Fruit fly (Drosophila melanogaster) whole organism, embryonic: ENCODE measurements around the gene tbrd-1.
A peak's percentile ranks its signal among the peaks of the same experiment; 100 is the strongest.

ENCODE experiments used
- B-H2 ChIP-seq: fragments of 200-800 bp; sonication (Bioruptor generic); optimal IDR thresholded peaks from 2 replicates; lab custom pipeline; 2018; ENCODE audit warnings: missing biosample characterization, mild to moderate bottlenecking, missing genetic modification characterization
- CG10274 ChIP-seq: fragments of 200-800 bp; sonication (Bioruptor generic); optimal IDR thresholded peaks from 3 replicates; lab custom pipeline; 2017; ENCODE audit warnings: missing biosample characterization, mild to moderate bottlenecking, missing genetic modification characterization
- CG13123 ChIP-seq: fragments of 200-800 bp; sonication (Bioruptor generic); optimal IDR thresholded peaks from 2 replicates; lab custom pipeline; 2016; ENCODE audit warnings: missing biosample characterization, missing genetic modification characterization
- CG13287 ChIP-seq: fragments of 200-800 bp; sonication (Bioruptor generic); IDR thresholded peaks from 2 replicates; pipeline ENCODE4 v1.3.6; 2022; ENCODE audit warnings: missing biosample characterization, missing genetic modification characterization; ENCODE audit not compliant: partially characterized antibody
- CG14050 ChIP-seq: fragments of 200-800 bp; sonication (Bioruptor generic); IDR thresholded peaks from 3 replicates; pipeline ENCODE4 v1.3.6; 2022; ENCODE audit warnings: missing biosample characterization, missing genetic modification characterization
- CG14710 ChIP-seq: fragments of 200-800 bp; sonication (Bioruptor generic); optimal IDR thresholded peaks from 3 replicates; lab custom pipeline; 2019; ENCODE audit warnings: missing biosample characterization, mild to moderate bottlenecking, missing genetic modification characterization, moderate library complexity
- CG14860 ChIP-seq: fragments of 200-800 bp; sonication (Bioruptor generic); IDR thresholded peaks from 3 replicates; pipeline ENCODE4 v1.3.6; 2022; ENCODE audit warnings: missing biosample characterization, missing genetic modification characterization; ENCODE audit not compliant: partially characterized antibody
- CG15696 ChIP-seq: fragments of 200-800 bp; sonication (Bioruptor generic); optimal IDR thresholded peaks from 2 replicates; lab custom pipeline; 2019; ENCODE audit warnings: missing biosample characterization, mild to moderate bottlenecking, missing genetic modification characterization, moderate library complexity
- CG16813 ChIP-seq: fragments of 200-800 bp; sonication (Bioruptor generic); IDR thresholded peaks from 3 replicates; pipeline ENCODE4 v1.3.6; 2022; ENCODE audit warnings: missing biosample characterization, missing genetic modification characterization; ENCODE audit not compliant: partially characterized antibody
- CG17361 ChIP-seq: fragments of 200-800 bp; sonication (Bioruptor generic); IDR thresholded peaks from 3 replicates; pipeline ENCODE4 v1.3.6; 2022; ENCODE audit warnings: missing biosample characterization, missing genetic modification characterization
- CG17912 ChIP-seq: fragments of 200-800 bp; sonication (Bioruptor generic); optimal IDR thresholded peaks from 2 replicates; lab custom pipeline; 2018; ENCODE audit warnings: missing biosample characterization, mild to moderate bottlenecking, missing genetic modification characterization
- CG2116 ChIP-seq: fragments of 200-800 bp; sonication (Bioruptor generic); optimal IDR thresholded peaks from 3 replicates; lab custom pipeline; 2018; ENCODE audit warnings: missing biosample characterization, mild to moderate bottlenecking, missing genetic modification characterization
- CG2889 ChIP-seq: fragments of 200-800 bp; sonication (Bioruptor generic); IDR thresholded peaks from 3 replicates; pipeline ENCODE4 v1.3.6; 2022; ENCODE audit warnings: missing biosample characterization, missing genetic modification characterization
- CG3995 ChIP-seq: fragments of 200-800 bp; sonication (Bioruptor generic); optimal IDR thresholded peaks from 3 replicates; lab custom pipeline; 2016; ENCODE audit warnings: missing biosample characterization, missing genetic modification characterization
- CG4617 ChIP-seq: fragments of 200-800 bp; sonication (Bioruptor generic); optimal IDR thresholded peaks from 3 replicates; lab custom pipeline; 2016; ENCODE audit warnings: missing biosample characterization, missing genetic modification characterization, borderline replicate concordance
- CG6689 ChIP-seq: fragments of 200-800 bp; sonication (Bioruptor generic); IDR thresholded peaks from 2 replicates; pipeline ENCODE4 v1.3.6; 2022; ENCODE audit warnings: missing biosample characterization, missing genetic modification characterization
- CG6813 ChIP-seq: fragments of 200-800 bp; sonication (Bioruptor generic); optimal IDR thresholded peaks from 2 replicates; lab custom pipeline; 2017; ENCODE audit warnings: missing biosample characterization, missing genetic modification characterization, mild to moderate bottlenecking, moderate library complexity, missing genetic modification reagents
- CG8290 ChIP-seq, 3 experiments: fragments of 200-800 bp; sonication (Bioruptor generic); optimal IDR thresholded peaks; 2 replicates each; lab custom pipeline; 2016 to 2019; ENCODE audit warnings: missing biosample characterization in 3 of 3, missing genetic modification characterization in 3 of 3, mild to moderate bottlenecking in 2 of 3, moderate library complexity in 1 of 3
- CG8388 ChIP-seq: fragments of 200-800 bp; sonication (Bioruptor generic); optimal IDR thresholded peaks from 2 replicates; lab custom pipeline; 2019; ENCODE audit warnings: missing biosample characterization, mild to moderate bottlenecking, missing genetic modification characterization, moderate library complexity
- CG8924 ChIP-seq: fragments of 200-800 bp; optimal IDR thresholded peaks from 3 replicates; lab custom pipeline; 2019; ENCODE audit warnings: missing biosample characterization, mild to moderate bottlenecking, missing genetic modification characterization, moderate library complexity
- CG9797 ChIP-seq: fragments of 200-800 bp; sonication (Bioruptor generic); optimal IDR thresholded peaks from 3 replicates; lab custom pipeline; 2018; ENCODE audit warnings: missing biosample characterization, mild to moderate bottlenecking, missing genetic modification characterization
- CG9876 ChIP-seq: fragments of 200-800 bp; sonication (Bioruptor generic); optimal IDR thresholded peaks from 2 replicates; lab custom pipeline; 2016; ENCODE audit warnings: missing biosample characterization, missing genetic modification characterization
- CHES-1-like ChIP-seq: fragments of 200-800 bp; sonication (Bioruptor generic); optimal IDR thresholded peaks from 2 replicates; lab custom pipeline; 2016; ENCODE audit warnings: missing biosample characterization, missing genetic modification characterization
- D19A ChIP-seq: fragments of 200-800 bp; optimal IDR thresholded peaks from 3 replicates; lab custom pipeline; 2019; ENCODE audit warnings: missing biosample characterization, mild to moderate bottlenecking, missing genetic modification characterization, moderate library complexity
- Dip3 ChIP-seq: fragments of 200-800 bp; sonication (Bioruptor generic); optimal IDR thresholded peaks from 3 replicates; lab custom pipeline; 2016; ENCODE audit warnings: missing biosample characterization, missing genetic modification characterization
- HLH54F ChIP-seq: fragments of 200-800 bp; sonication (Bioruptor generic); optimal IDR thresholded peaks from 3 replicates; lab custom pipeline; 2016; ENCODE audit warnings: missing biosample characterization, missing genetic modification characterization
- Hand ChIP-seq: fragments of 200-800 bp; sonication (Bioruptor generic); optimal IDR thresholded peaks from 2 replicates; lab custom pipeline; 2017; ENCODE audit warnings: mild to moderate bottlenecking, missing biosample characterization, missing genetic modification reagents, missing genetic modification characterization
- Hey ChIP-seq: fragments of 200-800 bp; sonication (Bioruptor generic); optimal IDR thresholded peaks from 3 replicates; lab custom pipeline; 2018; ENCODE audit warnings: missing biosample characterization, mild to moderate bottlenecking, missing genetic modification characterization
- Kr ChIP-seq: fragments of 200-800 bp; sonication (Bioruptor generic); optimal IDR thresholded peaks from 2 replicates; lab custom pipeline; 2017; ENCODE audit warnings: missing biosample characterization, mild to moderate bottlenecking, missing genetic modification characterization
- Lim3 ChIP-seq: fragments of 200-800 bp; sonication (Bioruptor generic); IDR thresholded peaks from 2 replicates; pipeline ENCODE4 v1.3.6; 2022; ENCODE audit warnings: missing biosample characterization, missing genetic modification characterization
- Mad ChIP-seq: fragments of 200-800 bp; sonication (Bioruptor generic); optimal IDR thresholded peaks from 2 replicates; lab custom pipeline; 2016; ENCODE audit warnings: missing biosample characterization, missing genetic modification characterization
- Optix ChIP-seq: fragments of 200-800 bp; sonication (Bioruptor generic); IDR thresholded peaks from 3 replicates; pipeline ENCODE4 v1.3.6; 2022; ENCODE audit warnings: missing biosample characterization, missing genetic modification characterization
- PHDP ChIP-seq: fragments of 200-800 bp; sonication (Bioruptor generic); optimal IDR thresholded peaks from 3 replicates; lab custom pipeline; 2018; ENCODE audit warnings: missing biosample characterization, mild to moderate bottlenecking, missing genetic modification characterization, moderate library complexity
- Poxn ChIP-seq: fragments of 200-800 bp; sonication (Bioruptor generic); IDR thresholded peaks from 2 replicates; pipeline ENCODE4 v1.3.6; 2022; ENCODE audit warnings: missing biosample characterization, missing genetic modification characterization
- Trl ChIP-seq, 3 experiments: fragments of >200 bp in 2 of 3; fragments of 200-800 bp in 1 of 3; sonication (Bioruptor generic) in 1 of 3; optimal IDR thresholded peaks; 2 replicates in 1 of 3; 3 replicates in 2 of 3; lab custom pipeline; 2016 to 2017; ENCODE audit warnings: missing biosample characterization in 1 of 3, missing genetic modification characterization in 1 of 3
- YL-1 ChIP-seq: fragments of 200-800 bp; sonication (Bioruptor generic); optimal IDR thresholded peaks from 3 replicates; lab custom pipeline; 2017; ENCODE audit warnings: missing biosample characterization, mild to moderate bottlenecking, missing genetic modification characterization
- ab ChIP-seq: fragments of 200-800 bp; sonication (Bioruptor generic); optimal IDR thresholded peaks from 2 replicates; lab custom pipeline; 2016; ENCODE audit warnings: missing biosample characterization, missing genetic modification characterization
- bbx ChIP-seq: fragments of 200-800 bp; sonication (Bioruptor generic); IDR thresholded peaks from 2 replicates; pipeline ENCODE4 v1.3.6; 2022; ENCODE audit warnings: missing biosample characterization, missing genetic modification characterization; ENCODE audit not compliant: partially characterized antibody
- dati ChIP-seq: fragments of 200-800 bp; sonication (Bioruptor generic); IDR thresholded peaks from 2 replicates; pipeline ENCODE4 v1.3.6; 2022; ENCODE audit warnings: missing biosample characterization, missing genetic modification characterization
- emc ChIP-seq: fragments of 200-800 bp; sonication (Bioruptor generic); optimal IDR thresholded peaks from 2 replicates; lab custom pipeline; 2016; ENCODE audit warnings: missing biosample characterization, missing genetic modification characterization
- gem ChIP-seq: fragments of 200-800 bp; sonication (Bioruptor generic); optimal IDR thresholded peaks from 2 replicates; lab custom pipeline; 2019; ENCODE audit warnings: missing biosample characterization, mild to moderate bottlenecking, missing genetic modification characterization, moderate library complexity
- grau ChIP-seq: fragments of 200-800 bp; optimal IDR thresholded peaks from 3 replicates; lab custom pipeline; 2019; ENCODE audit warnings: missing biosample characterization, mild to moderate bottlenecking, missing genetic modification characterization, moderate library complexity
- ind ChIP-seq: fragments of 200-800 bp; sonication (Bioruptor generic); optimal IDR thresholded peaks from 3 replicates; lab custom pipeline; 2016; ENCODE audit warnings: missing biosample characterization, missing genetic modification characterization
- pita ChIP-seq: fragments of 200-800 bp; sonication (Bioruptor generic); optimal IDR thresholded peaks from 2 replicates; lab custom pipeline; 2017; ENCODE audit warnings: missing biosample characterization, mild to moderate bottlenecking, missing genetic modification characterization
- schlank ChIP-seq: fragments of 200-800 bp; sonication (Bioruptor generic); optimal IDR thresholded peaks from 2 replicates; lab custom pipeline; 2018; ENCODE audit warnings: missing biosample characterization, mild to moderate bottlenecking, missing genetic modification characterization
- stc ChIP-seq: fragments of 200-800 bp; sonication (Bioruptor generic); IDR thresholded peaks from 2 replicates; pipeline ENCODE4 v1.3.6; 2022; ENCODE audit warnings: missing biosample characterization, missing genetic modification characterization
- unc-4 ChIP-seq: fragments of 200-800 bp; sonication (Bioruptor generic); IDR thresholded peaks from 2 replicates; pipeline ENCODE4 v1.3.6; 2022; ENCODE audit warnings: missing biosample characterization, missing genetic modification characterization; ENCODE audit not compliant: partially characterized antibody
- wek ChIP-seq: fragments of 200-800 bp; sonication (Bioruptor generic); optimal IDR thresholded peaks from 3 replicates; lab custom pipeline; 2018; ENCODE audit warnings: missing biosample characterization, mild to moderate bottlenecking, missing genetic modification characterization, moderate library complexity

tbrd-1 gene

DNA sequence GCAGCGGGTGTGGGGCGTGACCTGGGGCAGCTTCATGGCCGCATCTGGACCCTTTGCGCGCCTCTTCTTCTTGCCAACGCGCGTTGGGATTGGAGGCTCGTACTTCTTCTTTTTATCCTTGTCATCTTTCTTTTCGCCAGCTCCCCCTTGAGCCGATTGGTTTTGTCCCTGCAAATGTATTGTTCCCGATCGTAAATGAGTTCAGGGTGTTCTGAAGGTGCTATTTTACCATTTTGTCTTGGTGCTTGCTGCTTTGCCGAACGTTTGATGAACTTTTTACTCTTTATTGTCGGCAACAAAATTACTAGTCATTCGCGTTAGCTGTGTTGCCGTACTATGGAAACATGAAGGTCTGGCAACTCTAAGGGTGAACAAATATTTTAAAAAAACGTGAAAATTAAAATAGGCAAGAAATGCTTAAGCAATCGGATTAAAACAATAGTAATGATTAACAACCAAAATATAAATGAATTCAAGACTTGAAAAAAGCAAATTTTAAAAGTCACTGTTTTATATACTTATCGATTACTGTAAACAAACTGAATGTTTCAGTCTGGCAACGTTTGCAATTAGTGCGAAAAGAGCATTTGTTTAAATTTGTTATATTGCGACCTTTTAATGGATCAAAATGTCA lies 37.9 kb upstream of the tbrd-1 start, which contains the start of the genes Rpt2 and CG13599 (continued):
- no peak for TF ChIP-seq Hand (GFP tag; lab: Kevin White, UChicago)
- no peak for TF ChIP-seq Trl (optimal IDR thresholded peaks at IDR 0.05; lab: Kevin White, UChicago)
- no peak for TF ChIP-seq Trl (GFP tag; optimal IDR thresholded peaks at IDR 0.05; lab: Kevin White, UChicago)
- TF ChIP-seq HLH54F (GFP tag; lab: Kevin White, UChicago), result peak; percentile 12
- TF ChIP-seq CG8924 (tag; lab: Kevin White, UChicago), result peak; percentile 26
- TF ChIP-seq schlank (tag; lab: Kevin White, UChicago), result no peak
- peak; percentile 88 for TF ChIP-seq YL-1 (GFP tag; lab: Kevin White, UChicago)
- TF ChIP-seq CG2889 (GFP tag; lab: Robert Waterston, UW), result no peak
- TF ChIP-seq CG9876 (GFP tag; lab: Kevin White, UChicago), result no peak
- no peak for TF ChIP-seq CG14050
- TF ChIP-seq CG15696 (tag; lab: Kevin White, UChicago), result no peak
- peak; percentile 96 for TF ChIP-seq CG4617 (GFP tag; lab: Kevin White, UChicago)
- TF ChIP-seq ind (GFP tag; lab: Kevin White, UChicago), result no peak
- no peak for TF ChIP-seq CG17912 (GFP tag; lab: Kevin White, UChicago)
- TF ChIP-seq wek, result no peak
- peak; percentile 43 for TF ChIP-seq gem
- no peak for TF ChIP-seq dati (GFP tag; lab: Robert Waterston, UW)
- TF ChIP-seq grau (tag; lab: Kevin White, UChicago), result peak; percentile 37
- TF ChIP-seq D19A (tag; lab: Kevin White, UChicago), result peak; percentile 20
- TF ChIP-seq CG14710 (tag; lab: Kevin White, UChicago), result peak; percentile 84
- no peak for TF ChIP-seq Lim3 (GFP tag; lab: Robert Waterston, UW)
- TF ChIP-seq Mad (GFP tag; lab: Kevin White, UChicago), result peak; percentile 14
- TF ChIP-seq CG10274 (GFP tag; lab: Kevin White, UChicago), result no peak
- peak; percentile 63 for TF ChIP-seq unc-4 (GFP tag; lab: Robert Waterston, UW)
- peak; percentile 66 for TF ChIP-seq CHES-1-like (GFP tag; lab: Kevin White, UChicago)
- TF ChIP-seq CG14860 (GFP tag; lab: Robert Waterston, UW), result 0 out of 3 replicates have a peak, but pooled peaks have one; percentile 20
- TF ChIP-seq CG13123 (GFP tag; lab: Kevin White, UChicago), result no peak
- TF ChIP-seq Dip3 (GFP tag; lab: Kevin White, UChicago), result no peak
- TF ChIP-seq Optix, result no peak
- peak; percentile 57 for TF ChIP-seq B-H2 (GFP tag; lab: Kevin White, UChicago)
- no peak for TF ChIP-seq Kr (GFP tag; lab: Kevin White, UChicago)
- TF ChIP-seq CG2116 (GFP tag; lab: Kevin White, UChicago), result peak; percentile 76
- no peak for TF ChIP-seq CG8388 (GFP tag; lab: Kevin White, UChicago)
- no peak for TF ChIP-seq CG6689 (GFP tag; lab: Robert Waterston, UW)
- no peak for TF ChIP-seq CG6813 (GFP tag; lab: Kevin White, UChicago)
- TF ChIP-seq ab, result no peak
- peak; percentile 70; the same call in 1 of the 2 replicates for TF ChIP-seq CG13287 (GFP tag; lab: Robert Waterston, UW)
- TF ChIP-seq stc, result no peak
- peak; percentile 37 for TF ChIP-seq CG9797 (GFP tag; lab: Kevin White, UChicago)
- TF ChIP-seq CG3995 (GFP tag; lab: Kevin White, UChicago), result peak; percentile 99
- no peak for TF ChIP-seq Poxn
- TF ChIP-seq CG16813 (GFP tag; lab: Robert Waterston, UW), result peak; percentile 59
- no peak for TF ChIP-seq Hey (tag; lab: Kevin White, UChicago)
- peak; percentile 15 for TF ChIP-seq PHDP (tag; lab: Kevin White, UChicago)
- TF ChIP-seq pita (GFP tag; lab: Kevin White, UChicago), result no peak
- no peak for TF ChIP-seq CG8290 (GFP tag; optimal IDR thresholded peaks at IDR 0.05; lab: Kevin White, UChicago)
- TF ChIP-seq CG8290 (tag; optimal IDR thresholded peaks at IDR 0.05; lab: Kevin White, UChicago), result no peak
- TF ChIP-seq CG17361 (GFP tag; lab: Robert Waterston, UW), result peak; percentile 41; the same call in 1 of the 3 replicates
- peak; percentile 52; the same call in 1 of the 2 replicates for TF ChIP-seq bbx (GFP tag; lab: Robert Waterston, UW)
- TF ChIP-seq emc (GFP tag; lab: Kevin White, UChicago), result no peak
